Fruit fly (Drosophila melanogaster) whole organism, embryonic: ENCODE data around the gene dbo.

ENCODE experiments used
- Aef1 ChIP-seq: fragments of 200-800 bp; sonication (Bioruptor generic); IDR thresholded peaks from 3 replicates; pipeline ENCODE4 v1.3.6; 2022; ENCODE audit warnings: missing biosample characterization, missing genetic modification characterization
- Atf6 ChIP-seq: fragments of 200-800 bp; sonication (Bioruptor generic); IDR thresholded peaks from 2 replicates; pipeline ENCODE4 v1.3.6; 2022; ENCODE audit warnings: missing biosample characterization, missing genetic modification characterization
- Bdp1 ChIP-seq: fragments of 200-800 bp; sonication (Bioruptor generic); optimal IDR thresholded peaks from 3 replicates; lab custom pipeline; 2016; ENCODE audit warnings: missing biosample characterization, missing genetic modification characterization
- BtbVII ChIP-seq: fragments of 200-800 bp; sonication (Bioruptor generic); optimal IDR thresholded peaks from 3 replicates; lab custom pipeline; 2017; ENCODE audit warnings: missing biosample characterization, mild to moderate bottlenecking, missing genetic modification characterization
- CG10366 ChIP-seq: fragments of 200-800 bp; sonication (Bioruptor generic); IDR thresholded peaks from 2 replicates; pipeline ENCODE4 v1.3.6; 2022; ENCODE audit warnings: missing biosample characterization, missing genetic modification characterization
- CG10431 ChIP-seq: fragments of 200-800 bp; sonication (Bioruptor generic); optimal IDR thresholded peaks from 3 replicates; lab custom pipeline; 2018; ENCODE audit warnings: missing biosample characterization, mild to moderate bottlenecking, missing genetic modification characterization
- CG11398 ChIP-seq: fragments of 200-800 bp; sonication (Bioruptor generic); optimal IDR thresholded peaks from 2 replicates; lab custom pipeline; 2016; ENCODE audit warnings: missing biosample characterization, missing genetic modification characterization
- CG12071 ChIP-seq: fragments of 200-800 bp; sonication (Bioruptor generic); optimal IDR thresholded peaks from 3 replicates; lab custom pipeline; 2018; ENCODE audit warnings: missing biosample characterization, mild to moderate bottlenecking, missing genetic modification characterization
- CG12299 ChIP-seq: fragments of 200-800 bp; sonication (Bioruptor generic); optimal IDR thresholded peaks from 2 replicates; lab custom pipeline; 2018; ENCODE audit warnings: missing biosample characterization, mild to moderate bottlenecking, missing genetic modification characterization
- CG1233 ChIP-seq: fragments of 200-800 bp; sonication (Bioruptor generic); optimal IDR thresholded peaks from 4 replicates; lab custom pipeline; 2018; ENCODE audit warnings: missing biosample characterization, mild to moderate bottlenecking, missing genetic modification characterization
- CG13296 ChIP-seq: fragments of 200-800 bp; sonication (Bioruptor generic); optimal IDR thresholded peaks from 3 replicates; lab custom pipeline; 2018; ENCODE audit warnings: missing biosample characterization, mild to moderate bottlenecking, missing genetic modification characterization
- CG14860 ChIP-seq: fragments of 200-800 bp; sonication (Bioruptor generic); IDR thresholded peaks from 3 replicates; pipeline ENCODE4 v1.3.6; 2022; ENCODE audit warnings: missing biosample characterization, missing genetic modification characterization; ENCODE audit not compliant: partially characterized antibody
- CG16863 ChIP-seq: fragments of 200-800 bp; sonication (Bioruptor generic); optimal IDR thresholded peaks from 3 replicates; lab custom pipeline; 2016; ENCODE audit warnings: missing biosample characterization, missing genetic modification characterization
- CG17385 ChIP-seq: fragments of 200-800 bp; sonication (Bioruptor generic); optimal IDR thresholded peaks from 3 replicates; lab custom pipeline; 2018; ENCODE audit warnings: missing biosample characterization, mild to moderate bottlenecking, missing genetic modification characterization
- CG17568 ChIP-seq: fragments of 200-800 bp; sonication (Bioruptor generic); optimal IDR thresholded peaks from 2 replicates; lab custom pipeline; 2018; ENCODE audit warnings: missing biosample characterization, mild to moderate bottlenecking, missing genetic modification characterization, moderate library complexity
- CG18011 ChIP-seq: fragments of 200-800 bp; sonication (Bioruptor generic); optimal IDR thresholded peaks from 2 replicates; lab custom pipeline; 2017; ENCODE audit warnings: missing biosample characterization, missing genetic modification characterization, mild to moderate bottlenecking, moderate library complexity, missing genotype
- CG30020 ChIP-seq: fragments of 200-800 bp; optimal IDR thresholded peaks from 2 replicates; lab custom pipeline; 2019; ENCODE audit warnings: missing biosample characterization, mild to moderate bottlenecking, missing genetic modification characterization, moderate library complexity
- CG32767 ChIP-seq: fragments of 200-800 bp; sonication (Bioruptor generic); IDR thresholded peaks from 2 replicates; pipeline ENCODE4 v1.3.6; 2022; ENCODE audit warnings: missing biosample characterization, missing genetic modification characterization
- CG3281 ChIP-seq: fragments of 200-800 bp; sonication (Bioruptor generic); optimal IDR thresholded peaks from 3 replicates; lab custom pipeline; 2017; ENCODE audit warnings: missing biosample characterization, mild to moderate bottlenecking, missing genetic modification characterization
- CG4820 ChIP-seq: fragments of 200-800 bp; sonication (Bioruptor generic); optimal IDR thresholded peaks from 3 replicates; lab custom pipeline; 2016; ENCODE audit warnings: missing biosample characterization, missing genetic modification characterization
- CG5245 ChIP-seq: fragments of 200-800 bp; sonication (Bioruptor generic); optimal IDR thresholded peaks from 3 replicates; lab custom pipeline; 2016; ENCODE audit warnings: missing biosample characterization, missing genetic modification characterization
- CG6683 ChIP-seq: fragments of 200-800 bp; sonication (Bioruptor generic); optimal IDR thresholded peaks from 2 replicates; lab custom pipeline; 2017; ENCODE audit warnings: missing biosample characterization, mild to moderate bottlenecking, missing genetic modification characterization, missing genetic modification reagents
- CG6765 ChIP-seq: fragments of 200-800 bp; sonication (Bioruptor generic); optimal IDR thresholded peaks from 3 replicates; lab custom pipeline; 2017; ENCODE audit warnings: missing biosample characterization, mild to moderate bottlenecking, missing genetic modification characterization
- CG6854 ChIP-seq: fragments of 200-800 bp; sonication (Bioruptor generic); optimal IDR thresholded peaks from 3 replicates; lab custom pipeline; 2017; ENCODE audit warnings: missing biosample characterization, mild to moderate bottlenecking, missing genetic modification characterization
- CoRest ChIP-seq: fragments of 200-800 bp; sonication (Bioruptor generic); optimal IDR thresholded peaks from 3 replicates; lab custom pipeline; 2018; ENCODE audit warnings: missing biosample characterization, mild to moderate bottlenecking, missing genetic modification characterization, moderate library complexity
- Dip3 ChIP-seq: fragments of 200-800 bp; sonication (Bioruptor generic); optimal IDR thresholded peaks from 3 replicates; lab custom pipeline; 2016; ENCODE audit warnings: missing biosample characterization, missing genetic modification characterization
- Fer1 ChIP-seq: fragments of 200-800 bp; sonication (Bioruptor generic); optimal IDR thresholded peaks from 2 replicates; lab custom pipeline; 2017; ENCODE audit warnings: missing biosample characterization, mild to moderate bottlenecking, missing genetic modification characterization
- GATAe ChIP-seq: fragments of 200-800 bp; sonication (Bioruptor generic); conservative IDR thresholded peaks from 2 replicates; pipeline ENCODE4 v1.3.6; 2022; ENCODE audit warnings: missing biosample characterization, missing genetic modification characterization
- Jarid2 ChIP-seq: fragments of 200-800 bp; sonication (Bioruptor generic); optimal IDR thresholded peaks from 3 replicates; lab custom pipeline; 2017; ENCODE audit warnings: mild to moderate bottlenecking, missing biosample characterization, missing genetic modification reagents, missing genetic modification characterization
- Max ChIP-seq: fragments of 200-800 bp; sonication (Bioruptor generic); optimal IDR thresholded peaks from 2 replicates; lab custom pipeline; 2016; ENCODE audit warnings: missing biosample characterization, mild to moderate bottlenecking, missing genetic modification characterization
- Med ChIP-seq: fragments of 200-800 bp; sonication (Bioruptor generic); peaks from one replicate; lab custom pipeline; 2016; ENCODE audit warnings: missing biosample characterization, missing genetic modification characterization, mild to moderate bottlenecking, inconsistent platforms, moderate library complexity
- Mes4 ChIP-seq: fragments of 200-800 bp; sonication (Bioruptor generic); optimal IDR thresholded peaks from 2 replicates; lab custom pipeline; 2016; ENCODE audit warnings: missing biosample characterization, missing genetic modification characterization
- Nf-YC ChIP-seq: fragments of 200-800 bp; optimal IDR thresholded peaks from 3 replicates; lab custom pipeline; 2019; ENCODE audit warnings: missing biosample characterization, mild to moderate bottlenecking, missing genetic modification characterization, moderate library complexity
- ash1 ChIP-seq: fragments of 200-800 bp; sonication (Bioruptor generic); optimal IDR thresholded peaks from 2 replicates; lab custom pipeline; 2018; ENCODE audit warnings: missing biosample characterization, mild to moderate bottlenecking, missing genetic modification characterization
- bab2 ChIP-seq: fragments of 200-800 bp; sonication (Bioruptor generic); optimal IDR thresholded peaks from 2 replicates; lab custom pipeline; 2016; ENCODE audit warnings: missing biosample characterization, missing genetic modification characterization
- chn ChIP-seq: fragments of 200-800 bp; sonication (Bioruptor generic); optimal IDR thresholded peaks from 2 replicates; lab custom pipeline; 2016; ENCODE audit warnings: missing biosample characterization, missing genetic modification characterization
- dati ChIP-seq: fragments of 200-800 bp; sonication (Bioruptor generic); IDR thresholded peaks from 2 replicates; pipeline ENCODE4 v1.3.6; 2022; ENCODE audit warnings: missing biosample characterization, missing genetic modification characterization
- dm ChIP-seq: fragments of 200-800 bp; sonication (Bioruptor generic); optimal IDR thresholded peaks from 3 replicates; lab custom pipeline; 2016; ENCODE audit warnings: missing biosample characterization, missing genetic modification characterization
- dpn ChIP-seq, 2 experiments: fragments of 200-800 bp; sonication (Bioruptor generic); optimal IDR thresholded peaks; 3 replicates each; lab custom pipeline; 2016; ENCODE audit warnings: missing biosample characterization in 2 of 2, missing genetic modification characterization in 2 of 2
- esg ChIP-seq: fragments of 200-800 bp; sonication (Bioruptor generic); conservative IDR thresholded peaks from 2 replicates; pipeline ENCODE4 v1.3.6; 2022; ENCODE audit warnings: missing biosample characterization, missing genetic modification characterization
- fd3F ChIP-seq: fragments of 200-800 bp; sonication (Bioruptor generic); optimal IDR thresholded peaks from 2 replicates; lab custom pipeline; 2018; ENCODE audit warnings: missing biosample characterization, mild to moderate bottlenecking, missing genetic modification characterization, moderate library complexity
- hkb ChIP-seq, 2 experiments: fragments of 200-800 bp in 1 of 2; fragments of >200 bp in 1 of 2; sonication (Bioruptor generic) in 1 of 2; IDR thresholded peaks in 1 of 2; optimal IDR thresholded peaks in 1 of 2; 2 replicates each; pipeline versions ENCODE4 v1.3.6 to Lab custom; 2017 to 2022; ENCODE audit warnings: missing biosample characterization in 1 of 2, missing genetic modification characterization in 1 of 2
- phol ChIP-seq: fragments of 200-800 bp; sonication (Bioruptor generic); optimal IDR thresholded peaks from 3 replicates; lab custom pipeline; 2018; ENCODE audit warnings: missing biosample characterization, mild to moderate bottlenecking, missing genetic modification characterization, moderate library complexity
- scrt ChIP-seq: fragments of 200-800 bp; sonication (Bioruptor generic); optimal IDR thresholded peaks from 2 replicates; lab custom pipeline; 2018; ENCODE audit warnings: missing biosample characterization, mild to moderate bottlenecking, missing genetic modification characterization, moderate library complexity
- sisA ChIP-seq: fragments of 200-800 bp; sonication (Bioruptor generic); IDR thresholded peaks from 2 replicates; pipeline ENCODE4 v1.3.6; 2022; ENCODE audit warnings: missing biosample characterization, missing genetic modification characterization
- tgo ChIP-seq: fragments of 200-800 bp; sonication (Bioruptor generic); IDR thresholded peaks from 3 replicates; pipeline ENCODE4 v1.3.6; 2022; ENCODE audit warnings: missing biosample characterization, missing genetic modification characterization
- trem ChIP-seq: fragments of 200-800 bp; optimal IDR thresholded peaks from 3 replicates; lab custom pipeline; 2019; ENCODE audit warnings: missing biosample characterization, mild to moderate bottlenecking, missing genetic modification characterization, moderate library complexity
- vnd ChIP-seq: fragments of 200-800 bp; sonication (Bioruptor generic); IDR thresholded peaks from 3 replicates; pipeline ENCODE4 v1.3.6; 2022; ENCODE audit warnings: missing biosample characterization, missing genetic modification characterization; ENCODE audit not compliant: partially characterized antibody
- wek ChIP-seq: fragments of 200-800 bp; sonication (Bioruptor generic); optimal IDR thresholded peaks from 3 replicates; lab custom pipeline; 2018; ENCODE audit warnings: missing biosample characterization, mild to moderate bottlenecking, missing genetic modification characterization, moderate library complexity

dbo gene

dm6 chr3L:15813988-15814387 is 12.7 kb upstream of the dbo start (continued):
- TF ChIP-seq CG12299 (tag; lab: Kevin White, UChicago), result peak; percentile 48
- TF ChIP-seq CG13296 (GFP tag; lab: Kevin White, UChicago), result peak; percentile 82
- no peak for TF ChIP-seq trem (tag; lab: Kevin White, UChicago)
- peak; percentile 38 for TF ChIP-seq CG17385 (GFP tag; lab: Kevin White, UChicago)
- TF ChIP-seq hkb (optimal IDR thresholded peaks at IDR 0.05; lab: Kevin White, UChicago), result no peak
- no peak for TF ChIP-seq hkb (GFP tag; IDR thresholded peaks at IDR 0.05; lab: Robert Waterston, UW)
- no peak for TF ChIP-seq CG10431 (GFP tag; lab: Kevin White, UChicago)
- TF ChIP-seq CG6683 (GFP tag; lab: Kevin White, UChicago), result peak; percentile 2
- TF ChIP-seq CG3281 (GFP tag; lab: Kevin White, UChicago), result peak; percentile 65
- TF ChIP-seq Atf6 (GFP tag; lab: Robert Waterston, UW), result peak; percentile 47; the same call in 1 of the 2 replicates
- TF ChIP-seq wek (GFP tag; lab: Kevin White, UChicago), result peak; percentile 48
- TF ChIP-seq dm (GFP tag; lab: Kevin White, UChicago), result no peak
- TF ChIP-seq Jarid2 (GFP tag; lab: Kevin White, UChicago), result no peak
- no peak for TF ChIP-seq sisA (GFP tag; lab: Robert Waterston, UW)
- TF ChIP-seq Bdp1 (GFP tag; lab: Kevin White, UChicago), result no peak
- peak; percentile 71 for TF ChIP-seq Med (GFP tag; lab: Kevin White, UChicago)
- TF ChIP-seq GATAe (GFP tag; lab: Robert Waterston, UW), result no peak
- TF ChIP-seq fd3F (GFP tag; lab: Kevin White, UChicago), result peak; percentile 21
- peak; percentile 67 for TF ChIP-seq CG6854 (GFP tag; lab: Kevin White, UChicago)
- peak; percentile 70 for TF ChIP-seq Fer1 (GFP tag; lab: Kevin White, UChicago)
- peak; percentile 76 for TF ChIP-seq CG6765 (GFP tag; lab: Kevin White, UChicago)
- TF ChIP-seq CG11398, result no peak
- no peak for TF ChIP-seq dati (GFP tag; lab: Robert Waterston, UW)
- TF ChIP-seq esg (GFP tag; lab: Robert Waterston, UW), result no peak
- TF ChIP-seq CG30020, result no peak
- TF ChIP-seq bab2 (GFP tag; lab: Kevin White, UChicago), result no peak
- TF ChIP-seq dpn (GFP tag; optimal IDR thresholded peaks at IDR 0.05; lab: Kevin White, UChicago), result no peak
- peak; percentile 23 for TF ChIP-seq Nf-YC (tag; lab: Kevin White, UChicago)
- peak; percentile 37 for TF ChIP-seq CG1233 (GFP tag; lab: Kevin White, UChicago)
- peak; percentile 34 for TF ChIP-seq CG17568 (GFP tag; lab: Kevin White, UChicago)
- no peak for TF ChIP-seq Mes4 (GFP tag; lab: Kevin White, UChicago)
- TF ChIP-seq vnd (GFP tag; lab: Robert Waterston, UW), result no peak
- TF ChIP-seq BtbVII, result peak; percentile 54
- TF ChIP-seq tgo, result no peak
- TF ChIP-seq chn (GFP tag; lab: Kevin White, UChicago), result no peak
- TF ChIP-seq Max (GFP tag; lab: Kevin White, UChicago), result no peak
- no peak for TF ChIP-seq CoRest
- no peak for TF ChIP-seq CG16863
- TF ChIP-seq CG12071 (GFP tag; lab: Kevin White, UChicago), result peak; percentile 59

dm6 chr3L:15815353-15816142 is 11.1 kb upstream of the dbo start:
- no peak for TF ChIP-seq CG14860 (GFP tag; lab: Robert Waterston, UW)
- peak; percentile 14 for TF ChIP-seq CG5245
- peak; percentile 54 for TF ChIP-seq scrt (GFP tag; lab: Kevin White, UChicago)
- TF ChIP-seq Aef1 (GFP tag; lab: Robert Waterston, UW), result peak; percentile 46
- TF ChIP-seq CG32767 (GFP tag; lab: Robert Waterston, UW), result 0 out of 2 replicates have a peak, but pooled peaks have one; percentile 63
- TF ChIP-seq CG10366 (GFP tag; lab: Robert Waterston, UW), result no peak
- TF ChIP-seq CG18011 (GFP tag; lab: Kevin White, UChicago), result no peak
- no peak for TF ChIP-seq ash1 (GFP tag; lab: Kevin White, UChicago)
- peak; percentile 21 for TF ChIP-seq Dip3 (GFP tag; lab: Kevin White, UChicago)
- peak; percentile 53 for TF ChIP-seq CG4820
- peak; percentile 78 for TF ChIP-seq phol (tag; lab: Kevin White, UChicago)
- peak; percentile 70 for TF ChIP-seq CG6683 (GFP tag; lab: Kevin White, UChicago)
